Fruit fly (Drosophila melanogaster): ENCODE data around the gene CG43291.

Gene CG43291

DNA sequence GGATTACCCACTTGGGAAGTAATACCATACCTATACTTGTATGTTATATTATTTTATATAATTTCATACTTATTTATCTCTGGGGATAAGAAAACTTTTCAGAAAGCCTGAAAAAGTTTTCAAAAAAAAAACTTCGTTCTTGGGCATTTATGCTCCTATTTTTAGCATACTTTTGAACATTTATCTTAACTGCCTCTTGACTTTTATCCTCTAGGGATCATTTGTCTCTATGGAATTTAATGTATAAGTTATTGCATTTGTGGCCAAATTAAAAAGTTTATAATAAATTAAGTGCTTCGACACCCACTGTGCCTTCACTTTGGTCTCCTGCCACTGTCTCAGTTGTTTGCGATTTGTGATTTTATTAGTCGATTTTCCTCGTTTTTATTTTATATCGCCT, 35.8 kb upstream of the CG43291 start (continued):
- TF ChIP-seq CG34406 (GFP tag; optimal IDR thresholded peaks at IDR 0.05), result peak; percentile 25
- no peak for TF ChIP-seq CG10669 (GFP tag; optimal IDR thresholded peaks at IDR 0.05)
- peak; percentile 77 for TF ChIP-seq dac (GFP tag; optimal IDR thresholded peaks at IDR 0.05)
- TF ChIP-seq CG9139 (GFP tag; optimal IDR thresholded peaks at IDR 0.05), result no peak
- TF ChIP-seq pdm3 (GFP tag; optimal IDR thresholded peaks at IDR 0.05), result peak; percentile 52
- no peak for TF ChIP-seq ss (GFP tag; optimal IDR thresholded peaks at IDR 0.05)
- peak; percentile 84 for TF ChIP-seq Eip78C (GFP tag)
- TF ChIP-seq OdsH (GFP tag; optimal IDR thresholded peaks at IDR 0.05), result peak; percentile 71
- TF ChIP-seq CG31627 (GFP tag; optimal IDR thresholded peaks at IDR 0.05), result peak; percentile 15
- peak; percentile 9 for TF ChIP-seq Met (GFP tag; optimal IDR thresholded peaks at IDR 0.05)
- no peak for TF ChIP-seq CG8632 (GFP tag; optimal IDR thresholded peaks at IDR 0.05)
- peak; percentile 23 for TF ChIP-seq CG16779 (tag; optimal IDR thresholded peaks at IDR 0.05)

dm6 chr3R:14279311-14279998, 35.0 kb upstream of the CG43291 start:
- TF ChIP-seq acj6 (GFP tag; optimal IDR thresholded peaks at IDR 0.05) (no peak), Gug (GFP tag; IDR thresholded peaks at IDR 0.05) (peak; percentile 28; the same call in 1 of the 2 replicates), Ets21C (GFP tag; optimal IDR thresholded peaks at IDR 0.05) (no peak), spab (GFP tag; optimal IDR thresholded peaks at IDR 0.05) (no peak), fd59A (GFP tag; optimal IDR thresholded peaks at IDR 0.05) (no peak), Hr38 (GFP tag; optimal IDR thresholded peaks at IDR 0.05) (no peak), topi (GFP tag; optimal IDR thresholded peaks at IDR 0.05) (no peak), Hr4 (GFP tag; optimal IDR thresholded peaks at IDR 0.05) (peak; percentile 34), CG31627 (GFP tag; optimal IDR thresholded peaks at IDR 0.05) (no peak), dac (GFP tag; optimal IDR thresholded peaks at IDR 0.05) (peak; percentile 8), CG3032 (tag; optimal IDR thresholded peaks at IDR 0.05) (peak; percentile 40), fkh (GFP tag; optimal IDR thresholded peaks at IDR 0.05) (no peak), ss (GFP tag; optimal IDR thresholded peaks at IDR 0.05) (no peak), vri (GFP tag; optimal IDR thresholded peaks at IDR 0.05) (no peak), CG32006 (GFP tag; optimal IDR thresholded peaks at IDR 0.05) (peak; percentile 81), Blimp-1 (GFP tag; optimal IDR thresholded peaks at IDR 0.05) (no peak), CG6808 (GFP tag; optimal IDR thresholded peaks at IDR 0.05) (no peak), OdsH (GFP tag; optimal IDR thresholded peaks at IDR 0.05) (peak; percentile 45), CG6792 (GFP tag; optimal IDR thresholded peaks at IDR 0.05) (no peak), Met (GFP tag; optimal IDR thresholded peaks at IDR 0.05) (peak; percentile 5), Sox14 (GFP tag; optimal IDR thresholded peaks at IDR 0.05) (no peak), Smox (GFP tag; optimal IDR thresholded peaks at IDR 0.05) (peak; percentile 3), CG9139 (GFP tag; optimal IDR thresholded peaks at IDR 0.05) (no peak), CG6163 (GFP tag; IDR thresholded peaks at IDR 0.05) (peak; percentile 42; the same call in 1 of the 3 replicates), CG16779 (tag; optimal IDR thresholded peaks at IDR 0.05) (no peak), dsx (GFP tag; optimal IDR thresholded peaks at IDR 0.05; ENCODE audit: poor library complexity, severe bottlenecking) (no peak), CG15336 (GFP tag; IDR thresholded peaks at IDR 0.05) (peak; percentile 84), CG6276 (GFP tag; optimal IDR thresholded peaks at IDR 0.05) (peak; percentile 56), CG3919 (GFP tag; optimal IDR thresholded peaks at IDR 0.05) (no peak), salr (GFP tag; optimal IDR thresholded peaks at IDR 0.05) (no peak), Sox15 (GFP tag; optimal IDR thresholded peaks at IDR 0.05) (no peak), CG7368 (GFP tag; optimal IDR thresholded peaks at IDR 0.05) (no peak), Hr39 (GFP tag; optimal IDR thresholded peaks at IDR 0.05) (no peak), eg (GFP tag; IDR thresholded peaks at IDR 0.05) (peak; percentile 65; the same call in 2 of the 3 replicates), lz (GFP tag; optimal IDR thresholded peaks at IDR 0.05) (no peak), CG8319 (GFP tag; optimal IDR thresholded peaks at IDR 0.05) (no peak), pdm3 (GFP tag; optimal IDR thresholded peaks at IDR 0.05) (no peak), cyc (GFP tag; optimal IDR thresholded peaks at IDR 0.05) (no peak), esn (GFP tag; optimal IDR thresholded peaks at IDR 0.05) (no peak), CG6854 (GFP tag; optimal IDR thresholded peaks at IDR 0.05) (no peak), CG34406 (GFP tag; optimal IDR thresholded peaks at IDR 0.05) (no peak), achi (GFP tag; optimal IDR thresholded peaks at IDR 0.05) (peak; percentile 54), net (GFP tag; optimal IDR thresholded peaks at IDR 0.05) (peak; percentile 22), svp (GFP tag) (no peak), CG8119 (GFP tag; IDR thresholded peaks at IDR 0.05) (peak; percentile 86), CG8632 (GFP tag; optimal IDR thresholded peaks at IDR 0.05) (peak; percentile 23)
